Worm (Caenorhabditis elegans): ENCODE data around the gene atg-7.

- TF ChIP-seq elt-3 (tag; optimal IDR thresholded peaks at IDR 0.05), result no peak
- TF ChIP-seq tbx-8 (GFP tag; optimal IDR thresholded peaks at IDR 0.05), result no peak
- no peak for TF ChIP-seq ztf-11 (tag; optimal IDR thresholded peaks at IDR 0.05)
- TF ChIP-seq ceh-43 (GFP tag; optimal IDR thresholded peaks at IDR 0.05), result no peak
- no peak for TF ChIP-seq snpc-4 (tag; optimal IDR thresholded peaks at IDR 0.05)
- no peak for TF ChIP-seq lsy-2 (tag; optimal IDR thresholded peaks at IDR 0.05)
- no peak for TF ChIP-seq nhr-76 (tag; optimal IDR thresholded peaks at IDR 0.05)
- TF ChIP-seq unc-39 (tag; optimal IDR thresholded peaks at IDR 0.05), result no peak
- TF ChIP-seq nhr-12 (tag; optimal IDR thresholded peaks at IDR 0.05), result no peak
- no peak for TF ChIP-seq ces-1 (GFP tag; optimal IDR thresholded peaks at IDR 0.05)
Measured at ce11 chrIV:11036222-11036621, 44.6 kb downstream of the atg-7 start, which contains the start of gene fkb-1.

Data from whole organism, mixed stage, embryonic.